Worm (Caenorhabditis elegans) whole organism, mixed stage, embryonic: ENCODE measurements around the gene F26F4.6.

ENCODE experiments used
- M03D4.4 ChIP-seq: sonication (generic microtip); optimal IDR thresholded peaks from 2 replicates; lab custom pipeline; 2017; ENCODE audit warnings: mild to moderate bottlenecking, missing genetic modification characterization, missing compliant biosample characterization
- bed-3 ChIP-seq: fragments of 200-800 bp; sonication (Bioruptor generic); optimal IDR thresholded peaks from 3 replicates; lab custom pipeline; 2018; ENCODE audit warnings: mild to moderate bottlenecking, missing genetic modification characterization, moderate library complexity, missing compliant biosample characterization
- blmp-1 ChIP-seq: fragments of 150-350 bp; optimal IDR thresholded peaks from 2 replicates; lab custom pipeline; 2014; ENCODE audit warnings: missing biosample characterization, missing genetic modification characterization
- ceh-39 ChIP-seq: fragments of 150-350 bp; optimal IDR thresholded peaks from 2 replicates; lab custom pipeline; 2014; ENCODE audit warnings: missing biosample characterization, missing genetic modification characterization
- ceh-43 ChIP-seq: fragments of 200-800 bp; sonication (Bioruptor generic); optimal IDR thresholded peaks from 2 replicates; lab custom pipeline; 2018; ENCODE audit warnings: mild to moderate bottlenecking, missing genetic modification characterization, moderate library complexity, missing compliant biosample characterization
- ceh-83 ChIP-seq: fragments of 200-800 bp; sonication (Bioruptor generic); optimal IDR thresholded peaks from 2 replicates; lab custom pipeline; 2018; ENCODE audit warnings: mild to moderate bottlenecking, missing genetic modification characterization, missing compliant biosample characterization
- ces-1 ChIP-seq: fragments of 150-350 bp; optimal IDR thresholded peaks from 2 replicates; lab custom pipeline; 2014; ENCODE audit warnings: missing biosample characterization, missing genetic modification reagents, missing genetic modification characterization
- cnd-1 ChIP-seq: fragments of 200-800 bp; sonication (Bioruptor generic); optimal IDR thresholded peaks from 2 replicates; lab custom pipeline; 2018; ENCODE audit warnings: mild to moderate bottlenecking, missing genetic modification characterization, missing compliant biosample characterization
- drap-1 ChIP-seq: fragments of 200-800 bp; sonication (Bioruptor generic); optimal IDR thresholded peaks from 3 replicates; lab custom pipeline; 2018; ENCODE audit warnings: mild to moderate bottlenecking, missing genetic modification characterization, missing compliant biosample characterization
- elt-1 ChIP-seq: sonication (generic microtip); optimal IDR thresholded peaks from 2 replicates; lab custom pipeline; 2017; ENCODE audit warnings: missing genetic modification characterization, mild to moderate bottlenecking, missing compliant biosample characterization, antibody characterized with exemption, moderate library complexity, borderline replicate concordance; ENCODE audit not compliant: insufficient read depth
- elt-3 ChIP-seq: fragments of 150-350 bp; optimal IDR thresholded peaks from 2 replicates; lab custom pipeline; 2014; ENCODE audit warnings: missing biosample characterization, missing genetic modification characterization
- flh-1 ChIP-seq: fragments of 200-800 bp; sonication (Bioruptor generic); optimal IDR thresholded peaks from 2 replicates; lab custom pipeline; 2018; ENCODE audit warnings: mild to moderate bottlenecking, missing genetic modification characterization, moderate library complexity, missing compliant biosample characterization
- ham-2 ChIP-seq: fragments of 200-800 bp; sonication (Bioruptor generic); optimal IDR thresholded peaks from 2 replicates; lab custom pipeline; 2018; ENCODE audit warnings: mild to moderate bottlenecking, missing genetic modification characterization, missing compliant biosample characterization
- lin-32 ChIP-seq: fragments of 200-800 bp; sonication (Bioruptor generic); optimal IDR thresholded peaks from 2 replicates; lab custom pipeline; 2018; ENCODE audit warnings: mild to moderate bottlenecking, missing genetic modification characterization, missing compliant biosample characterization
- lsy-2 ChIP-seq: fragments of 150-350 bp; optimal IDR thresholded peaks from 2 replicates; lab custom pipeline; 2014; ENCODE audit warnings: missing biosample characterization, missing genetic modification characterization
- mab-5 ChIP-seq: fragments of 150-350 bp; optimal IDR thresholded peaks from 2 replicates; lab custom pipeline; 2014; ENCODE audit warnings: missing biosample characterization, missing genetic modification characterization
- mep-1 ChIP-seq: fragments of 150-350 bp; optimal IDR thresholded peaks from 2 replicates; lab custom pipeline; 2017; ENCODE audit warnings: missing biosample characterization, missing genetic modification reagents, missing genetic modification characterization, inconsistent platforms
- mls-2 ChIP-seq: sonication (generic microtip); optimal IDR thresholded peaks from 2 replicates; lab custom pipeline; 2016; ENCODE audit warnings: mild to moderate bottlenecking, missing genetic modification characterization, moderate library complexity, missing compliant biosample characterization
- nhr-2 ChIP-seq: fragments of 150-350 bp; optimal IDR thresholded peaks from 2 replicates; lab custom pipeline; 2014; ENCODE audit warnings: missing biosample characterization, missing genetic modification characterization
- nhr-237 ChIP-seq: fragments of 150-350 bp; optimal IDR thresholded peaks from 2 replicates; lab custom pipeline; 2014; ENCODE audit warnings: missing biosample characterization, missing genetic modification characterization
- nhr-28 ChIP-seq: fragments of 150-350 bp; optimal IDR thresholded peaks from 2 replicates; lab custom pipeline; 2014; ENCODE audit warnings: missing biosample characterization, missing genetic modification characterization
- nhr-76 ChIP-seq: sonication (generic microtip); optimal IDR thresholded peaks from 2 replicates; lab custom pipeline; 2017; ENCODE audit warnings: missing biosample characterization, missing genetic modification characterization
- pha-4 ChIP-seq: fragments of 150-350 bp; optimal IDR thresholded peaks from 2 replicates; lab custom pipeline; 2018; ENCODE audit warnings: missing biosample characterization, missing genetic modification reagents, missing genetic modification characterization
- sem-2 ChIP-seq: fragments of 200-800 bp; sonication (Bioruptor generic); optimal IDR thresholded peaks from 2 replicates; lab custom pipeline; 2018; ENCODE audit warnings: mild to moderate bottlenecking, missing genetic modification characterization, missing compliant biosample characterization
- sptf-1 ChIP-seq: sonication (generic microtip); optimal IDR thresholded peaks from 2 replicates; lab custom pipeline; 2017; ENCODE audit warnings: mild to moderate bottlenecking, missing genetic modification characterization, moderate library complexity, missing compliant biosample characterization
- tbx-8 ChIP-seq: fragments of 200-800 bp; sonication (Bioruptor generic); optimal IDR thresholded peaks from 2 replicates; lab custom pipeline; 2018; ENCODE audit warnings: mild to moderate bottlenecking, missing genetic modification characterization, moderate library complexity, missing compliant biosample characterization
- unc-120 ChIP-seq: sonication (generic microtip); optimal IDR thresholded peaks from 2 replicates; lab custom pipeline; 2017; ENCODE audit warnings: missing genetic modification characterization, missing compliant biosample characterization; ENCODE audit not compliant: poor library complexity, severe bottlenecking
- unc-39 ChIP-seq: fragments of 150-350 bp; optimal IDR thresholded peaks from 2 replicates; lab custom pipeline; 2014; ENCODE audit warnings: missing biosample characterization, missing genetic modification characterization
- unc-62 ChIP-seq: fragments of 150-350 bp; optimal IDR thresholded peaks from 2 replicates; lab custom pipeline; 2014; ENCODE audit warnings: missing biosample characterization, missing genetic modification reagents, missing genetic modification characterization
- zip-8 ChIP-seq: fragments of 150-350 bp; optimal IDR thresholded peaks from 2 replicates; lab custom pipeline; 2014; ENCODE audit warnings: missing biosample characterization, missing genetic modification characterization
- ztf-11 ChIP-seq: fragments of 150-350 bp; optimal IDR thresholded peaks from 2 replicates; lab custom pipeline; 2014; ENCODE audit warnings: missing biosample characterization, missing genetic modification characterization

F26F4.6 gene

DNA sequence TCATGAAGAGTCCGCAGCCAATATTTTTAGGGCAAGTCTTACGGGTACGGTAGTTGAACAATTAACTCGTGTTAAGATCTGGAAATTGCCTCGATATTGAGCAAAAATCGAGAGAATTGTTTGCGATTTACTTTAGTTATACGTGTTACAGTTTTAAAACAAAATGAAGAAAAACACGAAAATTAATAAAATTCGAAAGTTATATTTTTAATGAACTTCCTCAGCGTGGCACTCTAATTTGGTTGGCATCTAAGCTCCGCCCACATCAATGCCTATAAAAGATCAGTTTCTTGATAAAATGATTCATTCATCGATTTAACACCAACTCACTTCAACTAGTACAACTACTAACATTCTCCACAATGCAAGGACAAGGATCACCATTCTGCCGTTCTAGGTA is 23.0 kb downstream of the F26F4.6 start, which contains the start of gene gipc-1:
TSS of gene gipc-1 (plus strand) at position 301 of the 400 bp plus-strand sequence.
- TF ChIP-seq nhr-28 (no peak), ceh-39 (tag; lab: Kevin White, UChicago) (no peak), nhr-2 (tag; lab: Kevin White, UChicago) (no peak), ces-1 (no peak), elt-1 (tag; lab: Kevin White, UChicago) (no peak), pha-4 (tag; lab: Kevin White, UChicago) (no peak), ham-2 (GFP tag; lab: Kevin White, UChicago) (no peak), lin-32 (no peak)

DNA sequence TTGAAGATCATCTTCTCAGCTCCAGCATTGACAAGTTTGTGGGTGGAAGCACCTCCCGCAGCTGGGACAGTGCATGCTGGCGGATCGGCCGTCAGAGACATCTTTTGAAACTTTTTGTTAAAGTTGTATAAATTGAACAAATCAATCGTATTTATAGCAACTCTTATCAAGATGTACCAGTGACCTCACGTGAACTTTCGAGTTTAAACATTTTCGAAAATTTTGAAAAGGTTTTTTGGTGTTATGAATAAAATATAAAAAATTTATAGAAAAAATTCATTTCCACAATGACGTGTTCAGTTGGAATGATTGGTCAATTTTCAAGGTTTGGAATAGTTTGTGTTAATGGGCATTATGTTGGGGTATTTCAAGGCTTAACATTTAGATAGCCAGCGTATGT is 24.8 kb downstream of the F26F4.6 start, which contains the start of the genes msd-4 and C35D10.3:
TSS of gene msd-4 (minus strand) at position 101 of the 400 bp plus-strand sequence.
TSS of gene C35D10.3 (plus strand) at position 279 of the 400 bp plus-strand sequence.
- TF ChIP-seq nhr-2 (tag; lab: Kevin White, UChicago) (no peak), flh-1 (no peak), blmp-1 (no peak), ceh-39 (tag; lab: Kevin White, UChicago) (no peak), M03D4.4 (no peak), sem-2 (GFP tag; lab: Kevin White, UChicago) (no peak), ces-1 (no peak), unc-39 (tag; lab: Kevin White, UChicago) (no peak), drap-1 (GFP tag; lab: Kevin White, UChicago) (no peak), ham-2 (GFP tag; lab: Kevin White, UChicago) (no peak), bed-3 (GFP tag; lab: Kevin White, UChicago) (no peak), unc-120 (tag; lab: Kevin White, UChicago) (no peak), zip-8 (no peak), ceh-83 (GFP tag; lab: Kevin White, UChicago) (no peak)

DNA sequence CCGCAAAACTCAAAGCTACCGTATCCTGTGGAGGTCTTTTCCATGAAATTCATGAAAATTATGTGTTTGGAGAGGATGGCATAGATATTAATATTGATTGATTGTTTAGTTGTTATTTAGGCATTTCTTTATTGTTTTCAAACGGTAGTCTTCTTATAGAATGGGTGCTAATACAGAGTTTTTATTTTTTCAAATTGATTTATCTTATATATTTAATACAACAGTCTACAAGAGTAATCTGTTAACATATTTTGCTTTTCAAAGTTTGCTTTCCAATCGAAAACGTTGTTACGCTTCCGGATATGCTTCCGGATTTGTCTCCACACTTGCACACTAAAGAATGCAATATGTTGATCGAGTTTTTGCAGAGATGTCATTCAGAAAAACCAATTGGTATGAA is 26.7 kb downstream of the F26F4.6 start, which contains the start of gene C35D10.17:
TSS of gene C35D10.17 (plus strand) at position 301 of the 400 bp plus-strand sequence.
- TF ChIP-seq lin-32 (no peak), unc-62 (GFP tag; lab: Kevin White, UChicago) (no peak), blmp-1 (no peak), tbx-8 (GFP tag; lab: Kevin White, UChicago) (no peak), ztf-11 (tag; lab: Kevin White, UChicago) (no peak), elt-1 (tag; lab: Kevin White, UChicago) (no peak), unc-120 (tag; lab: Kevin White, UChicago) (no peak), nhr-2 (tag; lab: Kevin White, UChicago) (no peak)

ce11 chrIII:4863127-4863526 is 30.3 kb downstream of the F26F4.6 start, which contains the start of gene coq-8:
Gene coq-8 (plus strand): TSS chrIII:4863427.
- TF ChIP-seq ztf-11 (tag; lab: Kevin White, UChicago), result no peak
- no peak for TF ChIP-seq unc-39 (tag; lab: Kevin White, UChicago)
- no peak for TF ChIP-seq mep-1 (tag; lab: Kevin White, UChicago)
- TF ChIP-seq flh-1, result no peak
- TF ChIP-seq elt-3 (tag; lab: Kevin White, UChicago), result no peak
- no peak for TF ChIP-seq cnd-1 (tag; lab: Kevin White, UChicago)
- no peak for TF ChIP-seq elt-1 (tag; lab: Kevin White, UChicago)
- no peak for TF ChIP-seq nhr-76
- TF ChIP-seq sptf-1 (tag; lab: Kevin White, UChicago), result no peak
- TF ChIP-seq lsy-2 (tag; lab: Kevin White, UChicago), result no peak
- no peak for TF ChIP-seq mls-2 (tag; lab: Kevin White, UChicago)
- TF ChIP-seq ceh-39 (tag; lab: Kevin White, UChicago), result no peak
- TF ChIP-seq ham-2 (GFP tag; lab: Kevin White, UChicago), result no peak
- TF ChIP-seq nhr-28, result no peak
- no peak for TF ChIP-seq ceh-83 (GFP tag; lab: Kevin White, UChicago)
- TF ChIP-seq M03D4.4, result no peak
- no peak for TF ChIP-seq zip-8
- no peak for TF ChIP-seq lin-32
- TF ChIP-seq ceh-43, result no peak

DNA sequence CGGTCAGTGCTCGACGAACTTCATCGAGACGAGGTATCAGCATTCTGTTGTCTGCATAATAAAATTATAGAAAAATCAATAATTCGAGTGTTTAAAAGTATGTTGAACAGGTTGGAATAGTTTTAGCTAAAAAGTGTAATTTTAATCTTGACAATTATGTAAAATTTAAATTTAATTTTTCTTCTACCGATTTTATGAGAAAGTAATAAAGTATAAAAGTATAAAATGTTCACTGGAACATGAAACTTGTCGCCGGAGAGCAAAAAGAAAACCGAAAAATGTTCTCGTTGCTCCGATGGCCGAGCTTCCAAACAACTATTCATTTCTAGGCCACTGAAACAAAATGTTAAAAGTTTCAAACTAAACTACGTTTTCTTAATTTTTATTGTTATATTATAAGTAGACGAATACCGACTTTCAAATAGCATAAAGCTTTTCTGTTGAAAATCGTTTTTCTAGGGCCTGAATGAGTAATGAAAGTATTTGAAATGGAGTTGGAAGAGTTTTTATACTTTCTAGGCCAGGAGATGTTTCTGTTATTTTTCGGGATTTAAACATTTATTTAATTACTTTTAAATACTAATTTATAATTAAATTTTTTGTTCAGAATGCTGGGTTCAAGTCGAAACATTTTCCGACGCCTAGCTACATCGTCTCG is 31.6 kb downstream of the F26F4.6 start, which contains the start of the genes C35D10.10 and C35D10.5:
TSS of gene C35D10.10 (minus strand) at position 51 of the 658 bp plus-strand sequence.
TSS of gene C35D10.5 (plus strand) at position 608 of the 658 bp plus-strand sequence.
- no peak for TF ChIP-seq mab-5 (tag; lab: Kevin White, UChicago)
- no peak for TF ChIP-seq lsy-2 (tag; lab: Kevin White, UChicago)
- no peak for TF ChIP-seq zip-8
- no peak for TF ChIP-seq nhr-237 (tag; lab: Kevin White, UChicago)
- TF ChIP-seq drap-1 (GFP tag; lab: Kevin White, UChicago), result no peak
- no peak for TF ChIP-seq nhr-28
- TF ChIP-seq ceh-43, result no peak
